Fruit fly (Drosophila melanogaster): ENCODE measurements around the gene Lcp65Ab2.

The Lcp65Ab2 gene

dm6 chr3L:6124616-6125408 lies 21.7 kb upstream of the Lcp65Ab2 start (continued):
- TF ChIP-seq MESR4 (GFP tag; optimal IDR thresholded peaks at IDR 0.05), result peak; percentile 18
- TF ChIP-seq knrl (GFP tag; IDR thresholded peaks at IDR 0.05; ENCODE audit: partially characterized antibody), result peak; percentile 47; the same call in 1 of the 3 replicates
- peak; percentile 70 for TF ChIP-seq CG10267 (tag; optimal IDR thresholded peaks at IDR 0.05)
- TF ChIP-seq gce (GFP tag; IDR thresholded peaks at IDR 0.05), result peak; percentile 94
- TF ChIP-seq CG16863 (GFP tag; optimal IDR thresholded peaks at IDR 0.05), result peak; percentile 25
- TF ChIP-seq Hr51 (GFP tag; optimal IDR thresholded peaks at IDR 0.05), result peak; percentile 46 to 53
- TF ChIP-seq odd (GFP tag; optimal IDR thresholded peaks at IDR 0.05), result peak; percentile 75
- peak; percentile 63 for TF ChIP-seq CG15269 (tag; optimal IDR thresholded peaks at IDR 0.05)
- TF ChIP-seq mirr (GFP tag; optimal IDR thresholded peaks at IDR 0.05), result peak; percentile 84
- TF ChIP-seq wor (GFP tag; IDR thresholded peaks at IDR 0.05), result peak; percentile 18; the same call in 1 of the 2 replicates
- TF ChIP-seq emc (GFP tag; optimal IDR thresholded peaks at IDR 0.05), result peak; percentile 64
- TF ChIP-seq PHDP (tag; optimal IDR thresholded peaks at IDR 0.05), result peak; percentile 73
- peak; percentile 28; the same call in 1 of the 2 replicates for TF ChIP-seq CG9215 (GFP tag; IDR thresholded peaks at IDR 0.05)
- TF ChIP-seq CG8924 (tag; optimal IDR thresholded peaks at IDR 0.05), result no peak
- TF ChIP-seq E2f1 (GFP tag; IDR thresholded peaks at IDR 0.05), result peak; percentile 74
- TF ChIP-seq Xbp1 (GFP tag; optimal IDR thresholded peaks at IDR 0.05), result peak; percentile 60
- TF ChIP-seq CG4820 (GFP tag; optimal IDR thresholded peaks at IDR 0.05), result peak; percentile 47
- no peak for TF ChIP-seq aop (GFP tag; IDR thresholded peaks at IDR 0.05)
- TF ChIP-seq mld (GFP tag; IDR thresholded peaks at IDR 0.05; ENCODE audit: partially characterized antibody), result no peak
- TF ChIP-seq z (GFP tag; IDR thresholded peaks at IDR 0.05), result no peak; the same call in 2 of the 3 replicates
- peak; percentile 50 for TF ChIP-seq NC2β (GFP tag; optimal IDR thresholded peaks at IDR 0.05)
- peak; percentile 61 for TF ChIP-seq CG14710 (tag; optimal IDR thresholded peaks at IDR 0.05)
- no peak for TF ChIP-seq CG7745 (tag; optimal IDR thresholded peaks at IDR 0.05)
- no peak for TF ChIP-seq CG2120 (GFP tag; optimal IDR thresholded peaks at IDR 0.05)
- TF ChIP-seq scrt (GFP tag; optimal IDR thresholded peaks at IDR 0.05), result peak; percentile 76
- TF ChIP-seq toy (GFP tag; IDR thresholded peaks at IDR 0.05), result peak; percentile 69; the same call in 1 of the 2 replicates
- TF ChIP-seq CG15601 (tag; optimal IDR thresholded peaks at IDR 0.05), result peak; percentile 53
- TF ChIP-seq CG6683 (GFP tag; optimal IDR thresholded peaks at IDR 0.05), result peak; percentile 61
- TF ChIP-seq CG9797 (GFP tag; optimal IDR thresholded peaks at IDR 0.05), result peak; percentile 29
- TF ChIP-seq lbe (GFP tag; optimal IDR thresholded peaks at IDR 0.05), result no peak
- TF ChIP-seq ssp (GFP tag; IDR thresholded peaks at IDR 0.05), result peak; percentile 96
- TF ChIP-seq ken (GFP tag; IDR thresholded peaks at IDR 0.05), result peak; percentile 82
- no peak for TF ChIP-seq ham (GFP tag; IDR thresholded peaks at IDR 0.05)
- peak; percentile 81 for TF ChIP-seq C15 (GFP tag; IDR thresholded peaks at IDR 0.05)
- TF ChIP-seq bcd (GFP tag; optimal IDR thresholded peaks at IDR 0.05), result peak; percentile 89
- peak; percentile 89 for TF ChIP-seq NFAT (GFP tag; IDR thresholded peaks at IDR 0.05)
- TF ChIP-seq E2f2 (GFP tag; IDR thresholded peaks at IDR 0.05), result peak; percentile 64
- peak; percentile 89 for TF ChIP-seq stc (GFP tag; IDR thresholded peaks at IDR 0.05)
- no peak for TF ChIP-seq CG8944 (GFP tag; optimal IDR thresholded peaks at IDR 0.05)
- TF ChIP-seq nerfin-1 (tag; optimal IDR thresholded peaks at IDR 0.05), result peak; percentile 72
- no peak for TF ChIP-seq Lim3 (GFP tag; IDR thresholded peaks at IDR 0.05)
- TF ChIP-seq Ets97D (GFP tag; optimal IDR thresholded peaks at IDR 0.05), result peak; percentile 99
- TF ChIP-seq ind (GFP tag; optimal IDR thresholded peaks at IDR 0.05), result peak; percentile 20
- peak; percentile 79 for TF ChIP-seq CG5953 (GFP tag; IDR thresholded peaks at IDR 0.05)
- peak; percentile 97 for TF ChIP-seq CG30020 (tag; optimal IDR thresholded peaks at IDR 0.05)
- no peak for TF ChIP-seq CG1832 (GFP tag; optimal IDR thresholded peaks at IDR 0.05)
- no peak; the same call in 1 of the 2 replicates for TF ChIP-seq CkIIα-i1 (GFP tag; IDR thresholded peaks at IDR 0.05)
- peak; percentile 99 for TF ChIP-seq CG6254 (GFP tag; optimal IDR thresholded peaks at IDR 0.05)
- TF ChIP-seq jigr1 (GFP tag; IDR thresholded peaks at IDR 0.05), result no peak

Data from whole organism, embryonic.